Worm (Caenorhabditis elegans) whole organism, young adult: Measurements from ENCODE around the gene K05G3.2.

Experiments used
- B0261.1 ChIP-seq: sonication (generic microtip); optimal IDR thresholded peaks from 2 replicates; lab custom pipeline; 2016; ENCODE audit warnings: mild to moderate bottlenecking, missing genetic modification characterization, moderate library complexity, missing compliant biosample characterization
- F49E8.2 ChIP-seq: sonication (generic microtip); optimal IDR thresholded peaks from 3 replicates; lab custom pipeline; 2017; ENCODE audit warnings: missing genetic modification characterization, mild to moderate bottlenecking, missing compliant biosample characterization, antibody characterized with exemption, moderate library complexity; ENCODE audit not compliant: insufficient read depth
- Y53G8AR.9 ChIP-seq: fragments of 200-800 bp; sonication (Bioruptor generic); conservative IDR thresholded peaks from 2 replicates; pipeline ENCODE4 v1.3.6; 2022; ENCODE audit warnings: missing genetic modification reagents, missing genetic modification characterization, missing compliant biosample characterization
- Y67H2A.10 ChIP-seq: fragments of 200-800 bp; sonication (Bioruptor generic); conservative IDR thresholded peaks from 2 replicates; pipeline ENCODE4 v1.3.6; 2022; ENCODE audit warnings: missing genetic modification reagents, missing genetic modification characterization, missing compliant biosample characterization
- ama-1 ChIP-seq, 3 experiments: fragments of 150-350 bp in 1 of 3; sonication (generic microtip) in 2 of 3; optimal IDR thresholded peaks; 2 replicates each; lab custom pipeline; 2014 to 2018; ENCODE audit warnings: missing biosample characterization in 2 of 3, missing genetic modification characterization in 2 of 3, missing genetic modification reagents in 2 of 3
- die-1 ChIP-seq: sonication (generic microtip); optimal IDR thresholded peaks from 2 replicates; lab custom pipeline; 2016; ENCODE audit warnings: missing genotype, mild to moderate bottlenecking, missing genetic modification characterization, missing compliant biosample characterization
- dpff-1 ChIP-seq: sonication (generic microtip); optimal IDR thresholded peaks from 2 replicates; lab custom pipeline; 2017; ENCODE audit warnings: mild to moderate bottlenecking, missing genetic modification characterization, missing compliant biosample characterization
- lsl-1 ChIP-seq: fragments of 200-800 bp; sonication (Bioruptor generic); optimal IDR thresholded peaks from 2 replicates; lab custom pipeline; 2018; ENCODE audit warnings: mild to moderate bottlenecking, missing genetic modification characterization, moderate library complexity, missing compliant biosample characterization
- nhr-179 ChIP-seq: sonication (generic microtip); optimal IDR thresholded peaks from 2 replicates; lab custom pipeline; 2016; ENCODE audit warnings: mild to moderate bottlenecking, missing genetic modification characterization, missing compliant biosample characterization
- rpc-1 ChIP-seq, 2 experiments: fragments of 150-350 bp in 1 of 2; sonication (generic microtip) in 1 of 2; optimal IDR thresholded peaks; 2 replicates each; lab custom pipeline; 2014 to 2018; ENCODE audit warnings: missing biosample characterization in 1 of 2, missing genetic modification characterization in 1 of 2, missing genetic modification reagents in 1 of 2, missing genotype in 1 of 2
- sea-2 ChIP-seq: fragments of 200-800 bp; sonication (Bioruptor generic); IDR thresholded peaks from 2 replicates; pipeline ENCODE4 v1.3.6; 2022; ENCODE audit warnings: missing genetic modification characterization, missing compliant biosample characterization
- unc-130 ChIP-seq: sonication (generic microtip); optimal IDR thresholded peaks from 2 replicates; lab custom pipeline; 2016; ENCODE audit warnings: missing genetic modification reagents, missing genetic modification characterization, missing compliant biosample characterization
- ztf-18 ChIP-seq: sonication (generic microtip); optimal IDR thresholded peaks from 2 replicates; lab custom pipeline; 2016; ENCODE audit warnings: missing genotype, mild to moderate bottlenecking, missing genetic modification characterization, missing compliant biosample characterization
- ztf-25 ChIP-seq: fragments of 200-800 bp; sonication (Bioruptor generic); IDR thresholded peaks from 2 replicates; pipeline ENCODE4 v1.3.6; 2022; ENCODE audit warnings: missing genetic modification reagents, missing genetic modification characterization, missing compliant biosample characterization

- no peak for TF ChIP-seq ztf-25 (GFP tag; lab: Robert Waterston, UW)
- TF ChIP-seq unc-130 (GFP tag; lab: Kevin White, UChicago): no peak
- TF ChIP-seq rpc-1 (optimal IDR thresholded peaks at IDR 0.05; lab: Kevin White, UChicago): no peak
- no peak for TF ChIP-seq rpc-1 (tag; optimal IDR thresholded peaks at IDR 0.05; lab: Kevin White, UChicago)
- no peak for TF ChIP-seq dpff-1 (tag; lab: Kevin White, UChicago)
- no peak for TF ChIP-seq ztf-18 (tag; lab: Kevin White, UChicago)
- TF ChIP-seq Y53G8AR.9 (GFP tag; lab: Robert Waterston, UW): no peak
- TF ChIP-seq die-1: no peak
- no peak for TF ChIP-seq ama-1 (optimal IDR thresholded peaks at IDR 0.05; lab: Kevin White, UChicago)
- no peak for TF ChIP-seq ama-1 (GFP tag; optimal IDR thresholded peaks at IDR 0.05; lab: Kevin White, UChicago)
- no peak for TF ChIP-seq nhr-179 (tag; lab: Kevin White, UChicago)
- no peak for TF ChIP-seq Y67H2A.10 (GFP tag; lab: Robert Waterston, UW)
- TF ChIP-seq lsl-1 (GFP tag; lab: Kevin White, UChicago): no peak
- no peak for TF ChIP-seq F49E8.2 (tag; lab: Kevin White, UChicago)
- TF ChIP-seq sea-2: no peak
- no peak for TF ChIP-seq B0261.1 (tag; lab: Kevin White, UChicago)
These were observed 14.5 kb upstream of the K05G3.2 start for ce11 chrX:16480232-16480631.
